Worm (Caenorhabditis elegans) whole organism, young adult: ENCODE data around the gene ZK1127.13.

ENCODE experiments used
- C06A6.2 ChIP-seq: fragments of 200-800 bp; sonication (Bioruptor generic); conservative IDR thresholded peaks from 2 replicates; pipeline ENCODE4 v1.3.6; 2022; ENCODE audit warnings: missing genetic modification characterization, missing compliant biosample characterization
- F10E7.11 ChIP-seq: sonication (generic microtip); optimal IDR thresholded peaks from 2 replicates; lab custom pipeline; 2017; ENCODE audit warnings: mild to moderate bottlenecking, missing genetic modification characterization, moderate library complexity, missing compliant biosample characterization
- F39B2.1 ChIP-seq: fragments of 200-800 bp; sonication (Bioruptor generic); IDR thresholded peaks from 2 replicates; pipeline ENCODE4 v1.3.6; 2022; ENCODE audit warnings: missing genetic modification reagents, missing genetic modification characterization, missing compliant biosample characterization
- F49E8.2 ChIP-seq: sonication (generic microtip); optimal IDR thresholded peaks from 3 replicates; lab custom pipeline; 2017; ENCODE audit warnings: missing genetic modification characterization, mild to moderate bottlenecking, missing compliant biosample characterization, antibody characterized with exemption, moderate library complexity; ENCODE audit not compliant: insufficient read depth
- F52B5.7 ChIP-seq: sonication (generic microtip); optimal IDR thresholded peaks from 2 replicates; lab custom pipeline; 2016; ENCODE audit warnings: mild to moderate bottlenecking, missing genetic modification characterization, missing compliant biosample characterization
- F57C9.4 ChIP-seq: sonication (generic microtip); optimal IDR thresholded peaks from 2 replicates; lab custom pipeline; 2017; ENCODE audit warnings: mild to moderate bottlenecking, missing genetic modification characterization, missing compliant biosample characterization
- T26A5.8 ChIP-seq: sonication (generic microtip); optimal IDR thresholded peaks from 2 replicates; lab custom pipeline; 2016; ENCODE audit warnings: missing genetic modification characterization, missing compliant biosample characterization
- Y53F4B.3 ChIP-seq: fragments of 200-800 bp; sonication (Bioruptor generic); IDR thresholded peaks from 2 replicates; pipeline ENCODE4 v1.3.6; 2022; ENCODE audit warnings: missing genetic modification reagents, missing genetic modification characterization, missing compliant biosample characterization
- Y53G8AR.9 ChIP-seq: fragments of 200-800 bp; sonication (Bioruptor generic); conservative IDR thresholded peaks from 2 replicates; pipeline ENCODE4 v1.3.6; 2022; ENCODE audit warnings: missing genetic modification reagents, missing genetic modification characterization, missing compliant biosample characterization
- Y56A3A.18 ChIP-seq: fragments of 200-800 bp; sonication (Bioruptor generic); IDR thresholded peaks from 2 replicates; pipeline ENCODE4 v1.3.6; 2022; ENCODE audit warnings: missing genetic modification reagents, missing genetic modification characterization, missing compliant biosample characterization
- akir-1 ChIP-seq: fragments of 200-800 bp; sonication (Bioruptor generic); optimal IDR thresholded peaks from 2 replicates; lab custom pipeline; 2018; ENCODE audit warnings: mild to moderate bottlenecking, missing genetic modification characterization, moderate library complexity, missing compliant biosample characterization
- athp-1 ChIP-seq: sonication (generic microtip); optimal IDR thresholded peaks from 2 replicates; lab custom pipeline; 2017; ENCODE audit warnings: mild to moderate bottlenecking, missing genetic modification characterization, missing compliant biosample characterization
- attf-6 ChIP-seq: fragments of 200-800 bp; sonication (Bioruptor generic); IDR thresholded peaks from 2 replicates; pipeline ENCODE4 v1.3.6; 2022; ENCODE audit warnings: missing genetic modification reagents, missing genetic modification characterization, missing compliant biosample characterization
- bed-1 ChIP-seq: fragments of 200-800 bp; sonication (Bioruptor generic); IDR thresholded peaks from 2 replicates; pipeline ENCODE4 v1.3.6; 2022; ENCODE audit warnings: missing genetic modification reagents, missing genetic modification characterization, missing compliant biosample characterization
- bed-2 ChIP-seq: fragments of 200-800 bp; sonication (Bioruptor generic); IDR thresholded peaks from 2 replicates; pipeline ENCODE4 v1.3.6; 2022; ENCODE audit warnings: missing genetic modification reagents, missing genetic modification characterization, missing compliant biosample characterization
- ccch-3 ChIP-seq: fragments of 200-800 bp; sonication (Bioruptor generic); optimal IDR thresholded peaks from 2 replicates; lab custom pipeline; 2018; ENCODE audit warnings: mild to moderate bottlenecking, missing genetic modification characterization, missing compliant biosample characterization
- ceh-91 ChIP-seq: fragments of 200-800 bp; sonication (Bioruptor generic); IDR thresholded peaks from 2 replicates; pipeline ENCODE4 v1.3.6; 2022; ENCODE audit warnings: missing genetic modification reagents, missing genetic modification characterization, missing compliant biosample characterization
- dox-1 ChIP-seq: fragments of 200-800 bp; sonication (Bioruptor generic); IDR thresholded peaks from 2 replicates; pipeline ENCODE4 v1.3.6; 2022; ENCODE audit warnings: missing genetic modification reagents, missing genetic modification characterization, missing compliant biosample characterization
- dpff-1 ChIP-seq: sonication (generic microtip); optimal IDR thresholded peaks from 2 replicates; lab custom pipeline; 2017; ENCODE audit warnings: mild to moderate bottlenecking, missing genetic modification characterization, missing compliant biosample characterization
- egl-44 ChIP-seq: fragments of 200-800 bp; sonication (Bioruptor generic); IDR thresholded peaks from 2 replicates; pipeline ENCODE4 v1.3.6; 2022; ENCODE audit warnings: missing genetic modification reagents, missing genetic modification characterization, missing compliant biosample characterization
- fkh-3 ChIP-seq: sonication (generic microtip); optimal IDR thresholded peaks from 2 replicates; lab custom pipeline; 2016; ENCODE audit warnings: mild to moderate bottlenecking, missing genetic modification characterization, missing compliant biosample characterization
- him-1 ChIP-seq: sonication (generic microtip); optimal IDR thresholded peaks from 2 replicates; lab custom pipeline; 2016; ENCODE audit warnings: missing genotype, missing genetic modification reagents, missing genetic modification characterization, missing compliant biosample characterization
- lin-26 ChIP-seq: fragments of 200-800 bp; sonication (Bioruptor generic); IDR thresholded peaks from 2 replicates; pipeline ENCODE4 v1.3.6; 2022; ENCODE audit warnings: missing genetic modification reagents, missing genetic modification characterization, missing compliant biosample characterization
- madf-10 ChIP-seq: sonication (generic microtip); optimal IDR thresholded peaks from 2 replicates; lab custom pipeline; 2016; ENCODE audit warnings: mild to moderate bottlenecking, missing genetic modification characterization, missing compliant biosample characterization
- madf-6 ChIP-seq: fragments of 200-800 bp; sonication (Bioruptor generic); IDR thresholded peaks from 2 replicates; pipeline ENCODE4 v1.3.6; 2022; ENCODE audit warnings: missing genetic modification reagents, missing genetic modification characterization, missing compliant biosample characterization
- madf-8 ChIP-seq: fragments of 200-800 bp; sonication (Bioruptor generic); conservative IDR thresholded peaks from 2 replicates; pipeline ENCODE4 v1.3.6; 2022; ENCODE audit warnings: missing genetic modification reagents, missing genetic modification characterization, missing compliant biosample characterization
- nfya-1 ChIP-seq: sonication (generic microtip); optimal IDR thresholded peaks from 2 replicates; lab custom pipeline; 2017; ENCODE audit warnings: antibody characterized with exemption, missing compliant biosample characterization, missing genetic modification characterization, borderline replicate concordance; ENCODE audit not compliant: insufficient read depth
- nfyb-1 ChIP-seq: fragments of 200-800 bp; sonication (Bioruptor generic); IDR thresholded peaks from 2 replicates; pipeline ENCODE4 v1.3.6; 2022; ENCODE audit warnings: missing genetic modification reagents, missing genetic modification characterization, missing compliant biosample characterization
- nhr-80 ChIP-seq: sonication (generic microtip); optimal IDR thresholded peaks from 2 replicates; lab custom pipeline; 2016; ENCODE audit warnings: missing genetic modification characterization, missing compliant biosample characterization
- snpc-1.3 ChIP-seq: sonication (generic microtip); optimal IDR thresholded peaks from 2 replicates; lab custom pipeline; 2017; ENCODE audit warnings: missing genetic modification characterization, mild to moderate bottlenecking, missing compliant biosample characterization, antibody characterized with exemption, moderate library complexity, missing genotype, missing genetic modification reagents; ENCODE audit not compliant: insufficient read depth
- zim-3 ChIP-seq: sonication (generic microtip); optimal IDR thresholded peaks from 2 replicates; lab custom pipeline; 2017; ENCODE audit warnings: mild to moderate bottlenecking, missing genetic modification characterization, moderate library complexity, missing compliant biosample characterization

The ZK1127.13 gene

ce11 chrII:7100838-7101237 is 47.7 kb downstream of the ZK1127.13 start, which contains the start of gene mmaa-1 (continued):
- TF ChIP-seq athp-1 (tag; lab: Kevin White, UChicago) (no peak), madf-6 (GFP tag; lab: Robert Waterston, UW) (peak; percentile 25; the same call in 1 of the 2 replicates), ceh-91 (GFP tag; lab: Robert Waterston, UW) (no peak), dox-1 (GFP tag; lab: Robert Waterston, UW) (peak; percentile 34; the same call in 1 of the 2 replicates), madf-10 (tag; lab: Kevin White, UChicago) (peak; percentile 3), fkh-3 (tag; lab: Kevin White, UChicago) (peak; percentile 69), Y56A3A.18 (peak; percentile 78; the same call in 1 of the 2 replicates), zim-3 (tag; lab: Kevin White, UChicago) (peak; percentile 19), dpff-1 (tag; lab: Kevin White, UChicago) (no peak), bed-2 (no peak), him-1 (no peak), F10E7.11 (tag; lab: Kevin White, UChicago) (no peak), Y53G8AR.9 (peak; percentile 88), T26A5.8 (no peak), nfya-1 (tag; lab: Kevin White, UChicago) (no peak), bed-1 (GFP tag; lab: Robert Waterston, UW) (0 out of 2 replicates have a peak, but pooled peaks have one; percentile 42), nfyb-1 (GFP tag; lab: Robert Waterston, UW) (peak; percentile 51; the same call in 1 of the 2 replicates)

ce11 chrII:7102288-7102687 is 49.2 kb downstream of the ZK1127.13 start:
- no peak for TF ChIP-seq snpc-1.3 (tag; lab: Kevin White, UChicago)
- TF ChIP-seq nhr-80 (tag; lab: Kevin White, UChicago): peak; percentile 30

ce11 chrII:7103111-7103510 is 50.0 kb downstream of the ZK1127.13 start:
- TF ChIP-seq F52B5.7 (tag; lab: Kevin White, UChicago): no peak
- no peak for TF ChIP-seq C06A6.2 (GFP tag; lab: Robert Waterston, UW)
- no peak for TF ChIP-seq Y53F4B.3
- TF ChIP-seq akir-1: no peak
- no peak for TF ChIP-seq egl-44 (GFP tag; lab: Robert Waterston, UW)
- no peak for TF ChIP-seq fkh-3 (tag; lab: Kevin White, UChicago)
- no peak for TF ChIP-seq madf-8 (GFP tag; lab: Robert Waterston, UW)
- no peak for TF ChIP-seq F57C9.4 (tag; lab: Kevin White, UChicago)
- no peak for TF ChIP-seq bed-1 (GFP tag; lab: Robert Waterston, UW)
- TF ChIP-seq lin-26 (GFP tag; lab: Robert Waterston, UW): no peak
- TF ChIP-seq F49E8.2 (tag; lab: Kevin White, UChicago): no peak
- TF ChIP-seq F10E7.11 (tag; lab: Kevin White, UChicago): no peak
- no peak for TF ChIP-seq attf-6 (GFP tag; lab: Robert Waterston, UW)
- TF ChIP-seq ccch-3 (GFP tag; lab: Kevin White, UChicago): no peak
- no peak for TF ChIP-seq F39B2.1 (GFP tag; lab: Robert Waterston, UW)
